Fruit fly (Drosophila melanogaster): Measurements from ENCODE around the gene CG7668.

Gene CG7668

DNA sequence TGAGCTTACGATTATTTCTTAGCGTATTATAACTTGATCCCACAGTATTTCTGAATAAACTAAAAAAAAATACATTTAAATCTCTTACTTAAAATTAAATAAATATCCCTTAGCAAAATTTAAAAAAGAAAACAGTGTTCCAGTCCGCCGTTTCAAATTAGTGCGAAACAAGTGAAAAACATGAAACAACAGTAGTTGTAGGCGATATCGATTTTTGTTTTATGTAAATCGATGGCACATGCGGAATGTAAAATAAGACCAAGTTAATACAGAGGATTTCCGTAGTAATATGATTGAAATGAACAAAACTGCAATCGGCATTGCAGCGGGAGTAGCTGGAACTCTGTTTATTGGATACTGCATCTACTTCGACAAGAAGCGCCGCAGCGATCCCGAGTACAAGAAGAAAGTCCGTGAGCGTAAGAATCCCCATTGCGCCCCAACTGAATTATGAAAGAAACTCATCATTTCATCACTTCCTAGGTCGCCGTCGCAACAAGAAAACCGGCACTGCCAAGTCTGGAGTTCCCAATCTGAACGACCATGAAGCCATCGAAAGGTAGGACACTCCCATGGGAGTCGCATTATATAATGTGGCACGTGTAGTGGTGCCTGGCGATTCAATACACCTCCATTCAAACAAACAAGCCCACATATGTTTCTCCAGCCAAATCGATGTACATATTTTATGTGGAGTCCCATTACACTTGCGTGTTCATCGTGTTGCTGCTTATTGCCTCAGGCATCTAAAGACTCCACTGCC, 1.5 kb upstream of the CG7668 start (continued):
- no peak for TF ChIP-seq chinmo (GFP tag; IDR thresholded peaks at IDR 0.05; ENCODE audit: partially characterized antibody)
- TF ChIP-seq chn (GFP tag; optimal IDR thresholded peaks at IDR 0.05): no peak
- TF ChIP-seq Six4 (GFP tag; optimal IDR thresholded peaks at IDR 0.05): no peak
- TF ChIP-seq tio (GFP tag; optimal IDR thresholded peaks at IDR 0.05): no peak
- no peak for TF ChIP-seq CG42726 (GFP tag; IDR thresholded peaks at IDR 0.05; ENCODE audit: partially characterized antibody)
- TF ChIP-seq Elba2 (GFP tag; optimal IDR thresholded peaks at IDR 0.05): no peak
- no peak for TF ChIP-seq Dek (tag; optimal IDR thresholded peaks at IDR 0.05)
- TF ChIP-seq dimm (GFP tag; IDR thresholded peaks at IDR 0.05): no peak
- peak; percentile 40 for TF ChIP-seq BEAF-32 (GFP tag; optimal IDR thresholded peaks at IDR 0.05)
- TF ChIP-seq aop (GFP tag; IDR thresholded peaks at IDR 0.05): no peak
- TF ChIP-seq Nf-YC (tag; optimal IDR thresholded peaks at IDR 0.05): no peak
- peak; percentile 49; the same call in 1 of the 3 replicates for TF ChIP-seq jigr1 (GFP tag; IDR thresholded peaks at IDR 0.05)
- TF ChIP-seq pfk (GFP tag; optimal IDR thresholded peaks at IDR 0.05): peak; percentile 97
- no peak for TF ChIP-seq CG11093 (GFP tag; IDR thresholded peaks at IDR 0.05)
- peak; percentile 44 for TF ChIP-seq CG11723 (GFP tag; optimal IDR thresholded peaks at IDR 0.05)
- TF ChIP-seq Fer1 (GFP tag; optimal IDR thresholded peaks at IDR 0.05): no peak
- TF ChIP-seq CrebB (tag; optimal IDR thresholded peaks at IDR 0.05): no peak

DNA sequence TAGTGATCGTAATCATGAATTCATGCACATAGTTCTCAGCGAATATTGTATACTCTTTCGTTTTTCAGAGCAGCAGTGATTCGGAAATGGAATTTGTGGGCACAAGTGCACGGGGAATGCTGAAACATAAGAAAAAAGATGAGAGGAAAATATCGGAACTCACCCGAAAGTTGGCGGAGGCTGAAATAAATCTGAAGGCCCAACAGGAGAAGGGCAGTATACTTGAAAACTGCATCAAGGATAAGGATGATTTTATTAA, 628 bp downstream of the CG7668 start:
- TF ChIP-seq CG12769 (tag; optimal IDR thresholded peaks at IDR 0.05): no peak
- TF ChIP-seq lov (optimal IDR thresholded peaks at IDR 0.05): no peak
- TF ChIP-seq lov (GFP tag; IDR thresholded peaks at IDR 0.05): 0 out of 3 replicates have a peak, but pooled peaks have one; percentile 36
- TF ChIP-seq NfI (GFP tag; optimal IDR thresholded peaks at IDR 0.05): no peak
- no peak for TF ChIP-seq h (optimal IDR thresholded peaks at IDR 0.05)
- no peak for TF ChIP-seq CG2120 (GFP tag; optimal IDR thresholded peaks at IDR 0.05)
- TF ChIP-seq vvl (GFP tag; IDR thresholded peaks at IDR 0.05): no peak
- no peak for TF ChIP-seq vfl (GFP tag; optimal IDR thresholded peaks at IDR 0.05)
- TF ChIP-seq CG1603 (tag; optimal IDR thresholded peaks at IDR 0.05): peak; percentile 5
- no peak for TF ChIP-seq Med (GFP tag)
- TF ChIP-seq Ravus (GFP tag; IDR thresholded peaks at IDR 0.05): no peak
- TF ChIP-seq grn (GFP tag; optimal IDR thresholded peaks at IDR 0.05): peak; percentile 47
- TF ChIP-seq Awh (GFP tag; IDR thresholded peaks at IDR 0.05): no peak
- TF ChIP-seq CG2202 (tag; optimal IDR thresholded peaks at IDR 0.05): no peak
- no peak for TF ChIP-seq bigmax (GFP tag; optimal IDR thresholded peaks at IDR 0.05)
- no peak for TF ChIP-seq rib (GFP tag; IDR thresholded peaks at IDR 0.05)
- TF ChIP-seq Stat92E (GFP tag; optimal IDR thresholded peaks at IDR 0.05): no peak
- no peak for TF ChIP-seq dan (GFP tag; IDR thresholded peaks at IDR 0.05)
- no peak for TF ChIP-seq Opbp (GFP tag; IDR thresholded peaks at IDR 0.05; ENCODE audit: partially characterized antibody)
- TF ChIP-seq CTCF (GFP tag; optimal IDR thresholded peaks at IDR 0.05): no peak
- no peak for TF ChIP-seq Dp (GFP tag; optimal IDR thresholded peaks at IDR 0.05)
- TF ChIP-seq CG16813 (GFP tag; IDR thresholded peaks at IDR 0.05; ENCODE audit: partially characterized antibody): no peak
- no peak for TF ChIP-seq CG13624 (GFP tag; optimal IDR thresholded peaks at IDR 0.05)
- peak; percentile 3; the same call in 1 of the 2 replicates for TF ChIP-seq Drgx (GFP tag; IDR thresholded peaks at IDR 0.05)
- no peak for TF ChIP-seq CG4730 (GFP tag; IDR thresholded peaks at IDR 0.05)
- TF ChIP-seq CG12391 (tag; optimal IDR thresholded peaks at IDR 0.05): no peak
- no peak for TF ChIP-seq nerfin-2 (GFP tag; IDR thresholded peaks at IDR 0.05; ENCODE audit: partially characterized antibody)
- peak; percentile 40; the same call in 1 of the 3 replicates for TF ChIP-seq row (GFP tag; IDR thresholded peaks at IDR 0.05)
- TF ChIP-seq kni (GFP tag; optimal IDR thresholded peaks at IDR 0.05): no peak
- no peak for TF ChIP-seq CG6272 (GFP tag; IDR thresholded peaks at IDR 0.05)
- TF ChIP-seq CkIIα-i1 (GFP tag; IDR thresholded peaks at IDR 0.05): no peak
- TF ChIP-seq D19A (tag; optimal IDR thresholded peaks at IDR 0.05): peak; percentile 97
- no peak for TF ChIP-seq Hmx (GFP tag; optimal IDR thresholded peaks at IDR 0.05)
- no peak for TF ChIP-seq dm (GFP tag; optimal IDR thresholded peaks at IDR 0.05)
- TF ChIP-seq inv (GFP tag; IDR thresholded peaks at IDR 0.05; ENCODE audit: partially characterized antibody): no peak
